Worm (Caenorhabditis elegans): ENCODE results near the gene hpo-39.

Gene hpo-39

DNA sequence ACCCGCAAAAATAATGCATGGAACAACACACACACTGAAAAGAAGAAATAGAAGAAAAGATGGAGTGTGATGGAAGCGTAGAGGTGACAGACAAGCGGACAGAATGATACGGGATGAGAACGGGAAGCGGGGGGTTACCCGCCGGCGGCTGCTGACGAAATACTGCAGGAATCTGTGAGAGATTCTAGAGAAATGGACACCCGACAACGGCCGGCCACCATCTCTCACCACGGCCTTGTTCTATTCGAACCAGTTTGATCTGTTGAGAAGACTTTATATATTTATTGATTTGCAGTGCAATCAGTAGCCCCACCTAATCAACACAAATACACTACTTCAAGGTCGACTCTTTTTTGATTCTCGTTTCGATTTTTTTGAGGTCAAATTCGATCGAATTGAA lies 23.3 kb downstream of the hpo-39 start (continued):
- peak; percentile 43 for TF ChIP-seq mep-1 (tag; optimal IDR thresholded peaks at IDR 0.05)
- TF ChIP-seq nhr-11 (tag; optimal IDR thresholded peaks at IDR 0.05) = peak; percentile 25
- TF ChIP-seq mdt-29 (GFP tag; IDR thresholded peaks at IDR 0.05) = no peak
- no peak for TF ChIP-seq R02D3.7 (tag; optimal IDR thresholded peaks at IDR 0.05)
- TF ChIP-seq daf-16 (GFP tag; optimal IDR thresholded peaks at IDR 0.05) = no peak
- peak; percentile 44 for TF ChIP-seq daf-16 (tag; optimal IDR thresholded peaks at IDR 0.05)
- peak; percentile 60 for TF ChIP-seq nhr-77 (tag; optimal IDR thresholded peaks at IDR 0.05)
- TF ChIP-seq rbr-2 (tag; optimal IDR thresholded peaks at IDR 0.05) = peak; percentile 25
- no peak for TF ChIP-seq nhr-41 (GFP tag; IDR thresholded peaks at IDR 0.05)
- no peak for TF ChIP-seq zfp-2 (tag; optimal IDR thresholded peaks at IDR 0.05)
- no peak for TF ChIP-seq ZK337.2 (GFP tag; IDR thresholded peaks at IDR 0.05)
- TF ChIP-seq aha-1 (tag) = peak; percentile 94
- TF ChIP-seq ceh-82 (tag; optimal IDR thresholded peaks at IDR 0.05) = no peak
- TF ChIP-seq hlh-30 (tag; optimal IDR thresholded peaks at IDR 0.05; ENCODE audit: insufficient read depth) = peak; percentile 46
- TF ChIP-seq pqm-1 (tag; optimal IDR thresholded peaks at IDR 0.05) = no peak
- no peak for TF ChIP-seq jun-1 (tag; optimal IDR thresholded peaks at IDR 0.05)

DNA sequence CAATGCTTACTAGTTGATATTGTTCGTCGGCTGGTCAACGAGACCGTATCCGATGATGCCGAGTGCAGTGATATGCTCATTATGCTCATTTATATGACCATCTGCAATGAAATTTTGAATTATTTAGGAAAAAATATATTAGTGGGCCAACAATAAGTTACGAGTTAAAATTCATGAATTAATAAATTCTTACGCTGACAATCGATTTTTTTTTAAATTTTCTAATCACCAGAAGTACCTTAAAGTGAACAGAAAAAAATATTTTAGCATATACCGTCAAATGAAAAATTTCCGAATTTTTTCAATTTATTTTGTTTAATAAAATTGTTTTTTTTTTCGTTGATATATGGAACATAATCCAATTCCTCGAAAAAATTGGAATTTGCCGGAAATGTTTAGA lies 24.5 kb downstream of the hpo-39 start, which contains the start of gene sos-1:
Gene sos-1, minus strand, starts transcription at position 101 of the 400 bp plus-strand sequence.
- no peak for TF ChIP-seq dmd-9 (GFP tag; IDR thresholded peaks at IDR 0.05)
- TF ChIP-seq mdl-1 (tag; optimal IDR thresholded peaks at IDR 0.05) = no peak
- TF ChIP-seq ztf-11 (tag; optimal IDR thresholded peaks at IDR 0.05) = no peak
- no peak for TF ChIP-seq ZK546.5 (tag; optimal IDR thresholded peaks at IDR 0.05)
- no peak for TF ChIP-seq mxl-3 (GFP tag; optimal IDR thresholded peaks at IDR 0.05)
- TF ChIP-seq Y5F2A.4 (GFP tag; optimal IDR thresholded peaks at IDR 0.05) = no peak
- peak in 1 of 2 experiments; percentile 14 for TF ChIP-seq unc-62 (GFP tag; optimal IDR thresholded peaks at IDR 0.05 in 1 of 2)
- TF ChIP-seq unc-62 (tag; optimal IDR thresholded peaks at IDR 0.05) = no peak

DNA sequence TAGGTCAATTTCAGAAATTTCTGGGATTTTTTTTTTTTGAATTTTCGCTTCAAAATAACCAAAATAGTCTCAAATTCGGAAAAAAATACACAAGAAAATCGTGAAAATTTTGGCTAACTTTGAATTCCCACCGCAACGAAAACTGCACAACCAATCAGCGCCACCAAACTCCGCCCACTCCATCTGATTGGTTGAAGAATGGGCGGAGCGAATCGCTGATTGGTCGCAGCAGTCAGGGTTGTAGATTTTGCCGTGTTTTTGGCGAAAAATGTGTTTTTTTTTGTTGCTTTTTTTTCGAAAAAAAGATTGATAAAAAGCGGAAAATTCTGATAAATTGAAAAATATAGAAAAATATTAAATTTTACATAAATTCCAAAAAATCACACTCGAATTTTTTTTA lies 26.9 kb downstream of the hpo-39 start:
- TF ChIP-seq unc-62 (GFP tag; optimal IDR thresholded peaks at IDR 0.05 in 1 of 2) = no peak
- no peak for TF ChIP-seq unc-62 (tag; optimal IDR thresholded peaks at IDR 0.05)
- no peak for TF ChIP-seq R02D3.7 (tag; optimal IDR thresholded peaks at IDR 0.05)
- no peak for TF ChIP-seq nhr-111 (GFP tag; optimal IDR thresholded peaks at IDR 0.05)
- no peak for TF ChIP-seq ceh-82 (tag; optimal IDR thresholded peaks at IDR 0.05)
- TF ChIP-seq zip-2 (tag; optimal IDR thresholded peaks at IDR 0.05) = no peak
- no peak for TF ChIP-seq F37D6.2 (tag; optimal IDR thresholded peaks at IDR 0.05)
- TF ChIP-seq nhr-76 (tag; optimal IDR thresholded peaks at IDR 0.05) = no peak
- no peak for TF ChIP-seq ztf-11 (tag; optimal IDR thresholded peaks at IDR 0.05)
- TF ChIP-seq sdz-12 (GFP tag; optimal IDR thresholded peaks at IDR 0.05) = no peak
- TF ChIP-seq zip-11 (GFP tag; IDR thresholded peaks at IDR 0.05) = no peak
- TF ChIP-seq spr-3 (GFP tag; optimal IDR thresholded peaks at IDR 0.05) = no peak

DNA sequence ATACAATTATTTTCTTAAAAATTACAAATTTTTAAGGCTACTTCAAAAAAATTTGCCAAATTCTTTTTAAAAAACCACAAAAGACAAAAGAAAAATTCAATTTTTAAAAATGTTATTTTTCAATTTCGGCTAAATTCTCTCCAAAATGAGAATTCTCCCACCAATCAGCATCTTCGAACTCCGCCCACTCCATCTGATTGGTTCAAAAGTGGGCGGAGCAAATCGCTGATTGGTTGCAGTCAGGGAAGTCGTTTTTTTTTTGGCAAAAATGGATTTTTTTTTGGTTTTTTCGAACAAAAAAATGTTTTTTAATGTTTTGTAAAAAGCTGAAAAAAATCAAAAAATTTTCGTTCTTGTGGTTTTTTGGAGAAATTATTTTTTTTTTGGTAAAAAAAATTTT lies 33.9 kb downstream of the hpo-39 start:
- TF ChIP-seq gei-8 (GFP tag; optimal IDR thresholded peaks at IDR 0.05) = no peak
- peak; percentile 35 for TF ChIP-seq aha-1 (tag)

DNA sequence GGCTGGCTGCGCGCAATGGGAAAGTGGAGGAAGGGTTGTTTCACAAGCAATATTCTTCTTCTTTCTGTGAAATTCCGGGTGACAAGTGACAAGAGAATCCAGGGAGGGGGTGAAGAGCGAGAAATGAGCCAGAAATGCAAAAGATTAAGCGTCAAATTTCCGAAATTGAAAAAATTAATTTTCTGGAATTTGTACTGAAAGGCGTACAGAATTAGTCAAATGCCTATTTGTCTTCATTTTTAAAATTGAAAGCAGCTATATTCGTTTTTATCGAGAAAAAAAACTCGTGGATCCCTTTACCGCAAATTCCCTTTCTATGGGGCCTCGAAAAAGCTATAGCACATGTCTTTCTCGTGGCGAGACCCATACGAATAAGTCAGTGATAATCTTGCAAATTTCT lies 38.0 kb downstream of the hpo-39 start:
- TF ChIP-seq spr-1 (tag; optimal IDR thresholded peaks at IDR 0.05) (no peak), unc-62 (GFP tag; optimal IDR thresholded peaks at IDR 0.05 in 1 of 2) (peak in 1 of 2 experiments; percentile 90), unc-62 (tag; optimal IDR thresholded peaks at IDR 0.05) (no peak)

DNA sequence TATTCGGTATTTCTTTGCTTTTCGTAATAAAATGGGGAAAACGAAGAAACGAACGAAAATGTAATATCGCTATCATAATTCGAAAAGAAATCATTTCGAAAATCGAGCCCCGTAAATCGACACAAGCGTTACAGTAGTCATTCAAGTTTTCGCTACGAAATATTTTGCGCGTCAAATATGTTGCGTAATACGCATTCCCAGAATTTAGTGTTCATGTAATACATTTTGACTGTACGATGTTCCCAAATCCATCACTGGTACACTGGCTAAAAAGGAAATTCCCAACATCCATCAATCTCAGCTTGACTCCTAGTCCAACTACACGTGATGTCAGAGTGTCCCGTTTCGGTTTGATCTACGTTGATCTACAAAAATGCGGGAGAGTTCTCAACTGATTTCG lies 45.8 kb downstream of the hpo-39 start:
- TF ChIP-seq T20F7.1 (GFP tag; optimal IDR thresholded peaks at IDR 0.05) = no peak
- no peak for TF ChIP-seq skn-1 (tag; optimal IDR thresholded peaks at IDR 0.05)
- TF ChIP-seq ztf-7 (tag; optimal IDR thresholded peaks at IDR 0.05) = no peak
- no peak for TF ChIP-seq daf-19 (GFP tag; conservative IDR thresholded peaks at IDR 0.05)
- TF ChIP-seq F49E8.2 (tag; optimal IDR thresholded peaks at IDR 0.05; ENCODE audit: borderline replicate concordance) = no peak
- no peak for TF ChIP-seq zfp-2 (tag; optimal IDR thresholded peaks at IDR 0.05)
- TF ChIP-seq F26F4.8 (GFP tag; conservative IDR thresholded peaks at IDR 0.05) = no peak
- TF ChIP-seq nhr-25 (tag; optimal IDR thresholded peaks at IDR 0.05; ENCODE audit: borderline replicate concordance, insufficient read depth) = no peak
- TF ChIP-seq madf-5 (GFP tag; IDR thresholded peaks at IDR 0.05) = no peak
- no peak for TF ChIP-seq F37D6.2 (tag; optimal IDR thresholded peaks at IDR 0.05)
- TF ChIP-seq zag-1 (tag; optimal IDR thresholded peaks at IDR 0.05) = no peak
- no peak for TF ChIP-seq Y48G9A.11 (GFP tag; IDR thresholded peaks at IDR 0.05)
- TF ChIP-seq gei-8 (GFP tag; optimal IDR thresholded peaks at IDR 0.05) = no peak
- no peak for TF ChIP-seq php-3 (GFP tag; IDR thresholded peaks at IDR 0.05)
- no peak for TF ChIP-seq ceh-32 (tag; optimal IDR thresholded peaks at IDR 0.05; ENCODE audit: poor library complexity)
